Worm (Caenorhabditis elegans) whole organism, mixed stage, embryonic: ENCODE measurements around the gene K07F5.12.

Experiments used
- M03D4.4 ChIP-seq: sonication (generic microtip); optimal IDR thresholded peaks from 2 replicates; lab custom pipeline; 2017; ENCODE audit warnings: mild to moderate bottlenecking, missing genetic modification characterization, missing compliant biosample characterization
- bed-3 ChIP-seq: fragments of 200-800 bp; sonication (Bioruptor generic); optimal IDR thresholded peaks from 3 replicates; lab custom pipeline; 2018; ENCODE audit warnings: mild to moderate bottlenecking, missing genetic modification characterization, moderate library complexity, missing compliant biosample characterization
- blmp-1 ChIP-seq: fragments of 150-350 bp; optimal IDR thresholded peaks from 2 replicates; lab custom pipeline; 2014; ENCODE audit warnings: missing biosample characterization, missing genetic modification characterization
- ceh-39 ChIP-seq: fragments of 150-350 bp; optimal IDR thresholded peaks from 2 replicates; lab custom pipeline; 2014; ENCODE audit warnings: missing biosample characterization, missing genetic modification characterization
- ceh-43 ChIP-seq: fragments of 200-800 bp; sonication (Bioruptor generic); optimal IDR thresholded peaks from 2 replicates; lab custom pipeline; 2018; ENCODE audit warnings: mild to moderate bottlenecking, missing genetic modification characterization, moderate library complexity, missing compliant biosample characterization
- ces-1 ChIP-seq: fragments of 150-350 bp; optimal IDR thresholded peaks from 2 replicates; lab custom pipeline; 2014; ENCODE audit warnings: missing biosample characterization, missing genetic modification reagents, missing genetic modification characterization
- cnd-1 ChIP-seq: fragments of 200-800 bp; sonication (Bioruptor generic); optimal IDR thresholded peaks from 2 replicates; lab custom pipeline; 2018; ENCODE audit warnings: mild to moderate bottlenecking, missing genetic modification characterization, missing compliant biosample characterization
- drap-1 ChIP-seq: fragments of 200-800 bp; sonication (Bioruptor generic); optimal IDR thresholded peaks from 3 replicates; lab custom pipeline; 2018; ENCODE audit warnings: mild to moderate bottlenecking, missing genetic modification characterization, missing compliant biosample characterization
- elt-3 ChIP-seq: fragments of 150-350 bp; optimal IDR thresholded peaks from 2 replicates; lab custom pipeline; 2014; ENCODE audit warnings: missing biosample characterization, missing genetic modification characterization
- ham-2 ChIP-seq: fragments of 200-800 bp; sonication (Bioruptor generic); optimal IDR thresholded peaks from 2 replicates; lab custom pipeline; 2018; ENCODE audit warnings: mild to moderate bottlenecking, missing genetic modification characterization, missing compliant biosample characterization
- hlh-1 ChIP-seq: fragments of 150-350 bp; optimal IDR thresholded peaks from 2 replicates; lab custom pipeline; 2014; ENCODE audit warnings: missing biosample characterization, missing genetic modification reagents, missing genetic modification characterization
- lin-13 ChIP-seq: fragments of 150-350 bp; optimal IDR thresholded peaks from 2 replicates; lab custom pipeline; 2014; ENCODE audit warnings: missing biosample characterization, missing genetic modification characterization
- lin-32 ChIP-seq: fragments of 200-800 bp; sonication (Bioruptor generic); optimal IDR thresholded peaks from 2 replicates; lab custom pipeline; 2018; ENCODE audit warnings: mild to moderate bottlenecking, missing genetic modification characterization, missing compliant biosample characterization
- lsy-2 ChIP-seq: fragments of 150-350 bp; optimal IDR thresholded peaks from 2 replicates; lab custom pipeline; 2014; ENCODE audit warnings: missing biosample characterization, missing genetic modification characterization
- mab-5 ChIP-seq: fragments of 150-350 bp; optimal IDR thresholded peaks from 2 replicates; lab custom pipeline; 2014; ENCODE audit warnings: missing biosample characterization, missing genetic modification characterization
- mep-1 ChIP-seq: fragments of 150-350 bp; optimal IDR thresholded peaks from 2 replicates; lab custom pipeline; 2017; ENCODE audit warnings: missing biosample characterization, missing genetic modification reagents, missing genetic modification characterization, inconsistent platforms
- mls-2 ChIP-seq: sonication (generic microtip); optimal IDR thresholded peaks from 2 replicates; lab custom pipeline; 2016; ENCODE audit warnings: mild to moderate bottlenecking, missing genetic modification characterization, moderate library complexity, missing compliant biosample characterization
- nhr-12 ChIP-seq: fragments of 150-350 bp; optimal IDR thresholded peaks from 2 replicates; lab custom pipeline; 2014; ENCODE audit warnings: missing biosample characterization, missing genetic modification characterization
- nhr-2 ChIP-seq: fragments of 150-350 bp; optimal IDR thresholded peaks from 2 replicates; lab custom pipeline; 2014; ENCODE audit warnings: missing biosample characterization, missing genetic modification characterization
- nhr-237 ChIP-seq: fragments of 150-350 bp; optimal IDR thresholded peaks from 2 replicates; lab custom pipeline; 2014; ENCODE audit warnings: missing biosample characterization, missing genetic modification characterization
- nhr-76 ChIP-seq: sonication (generic microtip); optimal IDR thresholded peaks from 2 replicates; lab custom pipeline; 2017; ENCODE audit warnings: missing biosample characterization, missing genetic modification characterization
- pha-4 ChIP-seq: fragments of 150-350 bp; optimal IDR thresholded peaks from 2 replicates; lab custom pipeline; 2018; ENCODE audit warnings: missing biosample characterization, missing genetic modification reagents, missing genetic modification characterization
- sem-2 ChIP-seq: fragments of 200-800 bp; sonication (Bioruptor generic); optimal IDR thresholded peaks from 2 replicates; lab custom pipeline; 2018; ENCODE audit warnings: mild to moderate bottlenecking, missing genetic modification characterization, missing compliant biosample characterization
- snpc-4 ChIP-seq: fragments of 150-350 bp; optimal IDR thresholded peaks from 2 replicates; lab custom pipeline; 2014; ENCODE audit warnings: missing biosample characterization, missing genetic modification characterization
- sptf-1 ChIP-seq: sonication (generic microtip); optimal IDR thresholded peaks from 2 replicates; lab custom pipeline; 2017; ENCODE audit warnings: mild to moderate bottlenecking, missing genetic modification characterization, moderate library complexity, missing compliant biosample characterization
- tbx-8 ChIP-seq: fragments of 200-800 bp; sonication (Bioruptor generic); optimal IDR thresholded peaks from 2 replicates; lab custom pipeline; 2018; ENCODE audit warnings: mild to moderate bottlenecking, missing genetic modification characterization, moderate library complexity, missing compliant biosample characterization
- unc-120 ChIP-seq: sonication (generic microtip); optimal IDR thresholded peaks from 2 replicates; lab custom pipeline; 2017; ENCODE audit warnings: missing genetic modification characterization, missing compliant biosample characterization; ENCODE audit not compliant: poor library complexity, severe bottlenecking
- unc-39 ChIP-seq: fragments of 150-350 bp; optimal IDR thresholded peaks from 2 replicates; lab custom pipeline; 2014; ENCODE audit warnings: missing biosample characterization, missing genetic modification characterization
- unc-62 ChIP-seq: fragments of 150-350 bp; optimal IDR thresholded peaks from 2 replicates; lab custom pipeline; 2014; ENCODE audit warnings: missing biosample characterization, missing genetic modification reagents, missing genetic modification characterization
- zip-8 ChIP-seq: fragments of 150-350 bp; optimal IDR thresholded peaks from 2 replicates; lab custom pipeline; 2014; ENCODE audit warnings: missing biosample characterization, missing genetic modification characterization

The K07F5.12 gene

ce11 chrIV:9869344-9869743 lies 13.5 kb downstream of the K07F5.12 start:
- TF ChIP-seq elt-3 (tag; lab: Kevin White, UChicago) (no peak), ceh-39 (tag; lab: Kevin White, UChicago) (no peak), ces-1 (no peak), ceh-43 (no peak), lin-32 (GFP tag; lab: Kevin White, UChicago) (no peak), ham-2 (GFP tag; lab: Kevin White, UChicago) (no peak), unc-62 (GFP tag; lab: Kevin White, UChicago) (no peak), mab-5 (tag; lab: Kevin White, UChicago) (no peak), zip-8 (tag; lab: Kevin White, UChicago) (no peak), nhr-237 (tag; lab: Kevin White, UChicago) (no peak), unc-120 (tag; lab: Kevin White, UChicago) (no peak), nhr-2 (tag; lab: Kevin White, UChicago) (no peak), M03D4.4 (no peak), lin-13 (tag; lab: Kevin White, UChicago) (no peak)

ce11 chrIV:9872210-9872609 lies 16.4 kb downstream of the K07F5.12 start:
- TF ChIP-seq ceh-39 (tag; lab: Kevin White, UChicago) (no peak), lin-32 (GFP tag; lab: Kevin White, UChicago) (no peak), ham-2 (GFP tag; lab: Kevin White, UChicago) (no peak), nhr-12 (tag; lab: Kevin White, UChicago) (no peak), sem-2 (GFP tag; lab: Kevin White, UChicago) (no peak), ces-1 (no peak), snpc-4 (tag; lab: Kevin White, UChicago) (no peak), sptf-1 (tag; lab: Kevin White, UChicago) (no peak), pha-4 (tag; lab: Kevin White, UChicago) (no peak), lin-13 (tag; lab: Kevin White, UChicago) (no peak)
- TF ChIP-seq, all 35 proteins: peak for 0

ce11 chrIV:9872786-9873185 lies 17.0 kb downstream of the K07F5.12 start:
- no peak for TF ChIP-seq nhr-2 (tag; lab: Kevin White, UChicago)
- TF ChIP-seq nhr-76 (tag; lab: Kevin White, UChicago) = no peak
- TF ChIP-seq unc-39 (tag; lab: Kevin White, UChicago) = no peak
- TF ChIP-seq unc-120 (tag; lab: Kevin White, UChicago) = no peak
- TF ChIP-seq ceh-39 (tag; lab: Kevin White, UChicago) = no peak
- no peak for TF ChIP-seq mep-1 (tag; lab: Kevin White, UChicago)
- no peak for TF ChIP-seq drap-1 (GFP tag; lab: Kevin White, UChicago)
- no peak for TF ChIP-seq nhr-237 (tag; lab: Kevin White, UChicago)
- TF ChIP-seq cnd-1 (tag; lab: Kevin White, UChicago) = no peak
- no peak for TF ChIP-seq sem-2 (GFP tag; lab: Kevin White, UChicago)
- TF ChIP-seq lsy-2 (tag; lab: Kevin White, UChicago) = no peak
- TF ChIP-seq hlh-1 (tag; lab: Kevin White, UChicago) = no peak
- TF ChIP-seq M03D4.4 = no peak
- TF ChIP-seq lin-13 (tag; lab: Kevin White, UChicago) = no peak
- no peak for TF ChIP-seq ces-1
- TF ChIP-seq mab-5 (tag; lab: Kevin White, UChicago) = no peak
- TF ChIP-seq, all 35 proteins: peak for 0

- no peak for TF ChIP-seq tbx-8
- TF ChIP-seq unc-120 (tag; lab: Kevin White, UChicago) = peak; percentile 61
- TF ChIP-seq elt-3 (tag; lab: Kevin White, UChicago) = no peak
- TF ChIP-seq mep-1 (tag; lab: Kevin White, UChicago) = no peak
- peak; percentile 66 for TF ChIP-seq hlh-1 (tag; lab: Kevin White, UChicago)
- no peak for TF ChIP-seq ceh-43
- TF ChIP-seq unc-39 (tag; lab: Kevin White, UChicago) = no peak
- peak; percentile 28 for TF ChIP-seq ces-1
- TF ChIP-seq lin-32 (GFP tag; lab: Kevin White, UChicago) = no peak
- no peak for TF ChIP-seq sptf-1 (tag; lab: Kevin White, UChicago)
- no peak for TF ChIP-seq drap-1 (GFP tag; lab: Kevin White, UChicago)
- TF ChIP-seq mls-2 (tag; lab: Kevin White, UChicago) = no peak
- TF ChIP-seq ceh-39 (tag; lab: Kevin White, UChicago) = no peak
- TF ChIP-seq cnd-1 (tag; lab: Kevin White, UChicago) = no peak
- TF ChIP-seq mab-5 (tag; lab: Kevin White, UChicago) = no peak
- TF ChIP-seq bed-3 (GFP tag; lab: Kevin White, UChicago) = no peak
- peak; percentile 7 for TF ChIP-seq nhr-237 (tag; lab: Kevin White, UChicago)
- TF ChIP-seq sem-2 (GFP tag; lab: Kevin White, UChicago) = no peak
- peak; percentile 64 for TF ChIP-seq unc-62 (GFP tag; lab: Kevin White, UChicago)
- no peak for TF ChIP-seq lin-13 (tag; lab: Kevin White, UChicago)
- TF ChIP-seq blmp-1 (tag; lab: Kevin White, UChicago) = no peak
- TF ChIP-seq M03D4.4 = no peak
- peak; percentile 38 for TF ChIP-seq pha-4 (tag; lab: Kevin White, UChicago)
Measured at ce11 chrIV:9873837-9874236, 18.0 kb downstream of the K07F5.12 start.
